Worm (Caenorhabditis elegans) whole organism, early embryonic: ENCODE measurements around the gene F53F4.17.

ENCODE experiments used
- F13C5.2 ChIP-seq: sonication (generic microtip); optimal IDR thresholded peaks from 2 replicates; lab custom pipeline; 2017; ENCODE audit warnings: mild to moderate bottlenecking, missing genetic modification characterization, inconsistent platforms, missing compliant biosample characterization
- aly-1 ChIP-seq: sonication (generic microtip); optimal IDR thresholded peaks from 2 replicates; lab custom pipeline; 2016; ENCODE audit warnings: missing genetic modification characterization, missing compliant biosample characterization
- ama-1 ChIP-seq: fragments of 150-350 bp; optimal IDR thresholded peaks from 2 replicates; lab custom pipeline; 2014
- flt-1 ChIP-seq: fragments of 200-800 bp; sonication (Bioruptor generic); IDR thresholded peaks from 2 replicates; pipeline ENCODE4 v1.3.6; 2022; ENCODE audit warnings: missing genetic modification characterization, missing compliant biosample characterization
- pes-1 ChIP-seq: fragments of 200-800 bp; sonication (Bioruptor generic); IDR thresholded peaks from 2 replicates; pipeline ENCODE4 v1.3.6; 2022; ENCODE audit warnings: missing genetic modification reagents, missing genetic modification characterization, missing compliant biosample characterization
- scrt-1 ChIP-seq: fragments of 200-800 bp; sonication (Bioruptor generic); IDR thresholded peaks from 2 replicates; pipeline ENCODE4 v1.3.6; 2022; ENCODE audit warnings: missing genetic modification characterization, missing compliant biosample characterization
- sea-1 ChIP-seq: fragments of 200-800 bp; sonication (Bioruptor generic); conservative IDR thresholded peaks from 2 replicates; pipeline ENCODE4 v1.3.6; 2022; ENCODE audit warnings: missing genetic modification characterization, missing compliant biosample characterization
- tra-4 ChIP-seq: sonication (generic microtip); optimal IDR thresholded peaks from 2 replicates; lab custom pipeline; 2017; ENCODE audit warnings: missing genetic modification characterization, missing compliant biosample characterization

DNA sequence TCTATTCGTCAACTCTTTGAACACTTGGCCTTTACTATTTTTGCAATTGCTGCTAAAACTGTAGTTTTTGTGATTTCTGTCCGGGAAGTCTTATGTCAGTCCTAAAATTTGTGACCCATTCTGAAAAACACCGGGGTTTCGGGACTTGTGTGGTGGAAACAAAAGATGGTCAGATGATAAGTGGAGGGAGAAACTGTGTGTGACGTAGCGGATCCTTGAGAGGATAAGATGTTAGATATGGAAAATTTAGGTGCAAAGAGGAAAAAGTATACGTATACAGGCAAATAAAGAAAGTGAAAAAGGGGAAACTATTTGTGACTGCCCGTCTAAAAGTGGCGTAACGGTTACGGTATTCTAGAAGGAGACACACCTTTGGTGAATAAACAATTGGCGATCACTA lies 48.4 kb downstream of the F53F4.17 start:
- TF ChIP-seq F13C5.2 (tag; lab: Kevin White, UChicago) (no peak), ama-1 (lab: Kevin White, UChicago) (no peak), tra-4 (tag; lab: Kevin White, UChicago) (no peak), aly-1 (tag; lab: Kevin White, UChicago) (no peak), sea-1 (GFP tag; lab: Robert Waterston, UW) (no peak), scrt-1 (GFP tag; lab: Robert Waterston, UW) (no peak), flt-1 (GFP tag; lab: Robert Waterston, UW) (no peak), pes-1 (GFP tag; lab: Robert Waterston, UW) (no peak)
